Fruit fly (Drosophila melanogaster) whole organism: ENCODE results near the gene CG44044.

Source experiments
- CG8478 ChIP-seq: fragments of >200 bp; optimal IDR thresholded peaks from 2 replicates; lab custom pipeline; 2018; ENCODE audit warnings: inconsistent platforms
- Dll ChIP-seq: fragments of >200 bp; optimal IDR thresholded peaks from 2 replicates; lab custom pipeline; 2017
- usp ChIP-seq: fragments of >200 bp; optimal IDR thresholded peaks from 2 replicates; lab custom pipeline; 2017; ENCODE audit warnings: missing biosample characterization, missing genetic modification characterization, mixed read lengths

DNA sequence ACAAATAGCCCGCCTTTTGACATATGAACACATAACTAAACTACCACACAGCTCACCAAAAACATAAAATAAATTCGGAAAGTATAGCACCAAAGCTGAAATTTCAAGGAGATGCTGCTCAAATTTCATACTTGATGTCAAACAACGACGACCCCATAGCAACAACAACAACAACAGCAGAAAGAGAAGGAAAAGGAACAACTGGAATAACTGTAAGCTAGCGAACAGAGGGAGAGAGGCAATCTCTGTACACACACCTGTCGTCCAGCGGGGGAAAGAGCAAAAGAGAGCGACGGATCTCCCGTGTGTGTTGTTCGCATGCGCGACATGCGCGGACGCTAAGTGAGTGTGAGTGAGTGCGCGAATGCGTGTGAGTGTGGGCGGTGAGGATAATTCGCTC lies 47.1 kb upstream of the CG44044 start:
- TF ChIP-seq CG8478 (no peak), usp (GFP tag; lab: Kevin White, UChicago) (no peak), Dll (no peak)
